Fruit fly (Drosophila melanogaster) whole organism, embryonic: ENCODE measurements around the gene bwa.
A peak's percentile ranks its signal among the peaks of the same experiment; 100 is the strongest.

Experiments used
- Ada2b ChIP-seq: fragments of 200-800 bp; sonication (Bioruptor generic); IDR thresholded peaks from 2 replicates; pipeline ENCODE4 v1.3.6; 2022; ENCODE audit warnings: missing biosample characterization, missing genetic modification characterization
- Antp ChIP-seq: fragments of 200-800 bp; sonication (Bioruptor generic); optimal IDR thresholded peaks from 3 replicates; lab custom pipeline; 2016; ENCODE audit warnings: missing biosample characterization, missing genetic modification characterization
- Asciz ChIP-seq: fragments of 200-800 bp; sonication (Bioruptor generic); optimal IDR thresholded peaks from 2 replicates; lab custom pipeline; 2017; ENCODE audit warnings: missing biosample characterization, mild to moderate bottlenecking, missing genetic modification characterization, missing genetic modification reagents
- Awh ChIP-seq: fragments of 200-800 bp; sonication (Bioruptor generic); IDR thresholded peaks from 2 replicates; pipeline ENCODE4, ENCODE4 v1.3.6; 2022; ENCODE audit warnings: missing biosample characterization, missing genetic modification characterization
- BEAF-32 ChIP-seq: fragments of 200-800 bp; sonication (Bioruptor generic); optimal IDR thresholded peaks from 3 replicates; lab custom pipeline; 2017; ENCODE audit warnings: missing biosample characterization, missing genetic modification characterization, mild to moderate bottlenecking, moderate library complexity, missing genetic modification reagents
- CG11696 ChIP-seq: fragments of 200-800 bp; sonication (Bioruptor generic); IDR thresholded peaks from 2 replicates; pipeline ENCODE4 v1.3.6; 2022; ENCODE audit warnings: missing biosample characterization, missing genetic modification characterization
- CG1603 ChIP-seq: fragments of 200-800 bp; sonication (Bioruptor generic); optimal IDR thresholded peaks from 2 replicates; lab custom pipeline; 2019; ENCODE audit warnings: missing biosample characterization, mild to moderate bottlenecking, missing genetic modification characterization, moderate library complexity
- CG16779 ChIP-seq: fragments of 200-800 bp; sonication (Bioruptor generic); IDR thresholded peaks from 2 replicates; pipeline ENCODE4 v1.3.6; 2022; ENCODE audit warnings: missing biosample characterization, missing genetic modification characterization
- CG17359 ChIP-seq: fragments of 200-800 bp; sonication (Bioruptor generic); optimal IDR thresholded peaks from 3 replicates; lab custom pipeline; 2018; ENCODE audit warnings: missing biosample characterization, mild to moderate bottlenecking, missing genetic modification characterization, moderate library complexity
- CG18764 ChIP-seq: fragments of 200-800 bp; sonication (Bioruptor generic); optimal IDR thresholded peaks from 3 replicates; lab custom pipeline; 2016; ENCODE audit warnings: missing biosample characterization, missing genetic modification characterization
- CG2678 ChIP-seq: fragments of 200-800 bp; sonication (Bioruptor generic); optimal IDR thresholded peaks from 3 replicates; lab custom pipeline; 2019; ENCODE audit warnings: missing biosample characterization, mild to moderate bottlenecking, missing genetic modification characterization, moderate library complexity
- CG2712 ChIP-seq: fragments of 200-800 bp; optimal IDR thresholded peaks from 3 replicates; lab custom pipeline; 2019; ENCODE audit warnings: missing biosample characterization, mild to moderate bottlenecking, missing genetic modification characterization, moderate library complexity
- CG30020 ChIP-seq: fragments of 200-800 bp; optimal IDR thresholded peaks from 2 replicates; lab custom pipeline; 2019; ENCODE audit warnings: missing biosample characterization, mild to moderate bottlenecking, missing genetic modification characterization, moderate library complexity
- CG31224 ChIP-seq: fragments of 200-800 bp; sonication (Bioruptor generic); IDR thresholded peaks from 2 replicates; pipeline ENCODE4 v1.3.6; 2022; ENCODE audit warnings: missing biosample characterization, missing genetic modification characterization
- CG3163 ChIP-seq: fragments of 200-800 bp; sonication (Bioruptor generic); optimal IDR thresholded peaks from 3 replicates; lab custom pipeline; 2016; ENCODE audit warnings: missing biosample characterization, missing genetic modification characterization
- CG32532 ChIP-seq: fragments of 200-800 bp; sonication (Bioruptor generic); IDR thresholded peaks from 2 replicates; pipeline ENCODE4 v1.3.6; 2022; ENCODE audit warnings: missing biosample characterization, missing genetic modification characterization
- CG34224 ChIP-seq: fragments of 200-800 bp; sonication (Bioruptor generic); IDR thresholded peaks from 3 replicates; pipeline ENCODE4 v1.3.6; 2022; ENCODE audit warnings: missing biosample characterization, missing genetic modification characterization; ENCODE audit not compliant: partially characterized antibody
- CG4820 ChIP-seq: fragments of 200-800 bp; sonication (Bioruptor generic); optimal IDR thresholded peaks from 3 replicates; lab custom pipeline; 2016; ENCODE audit warnings: missing biosample characterization, missing genetic modification characterization
- CG7556 ChIP-seq: fragments of 200-800 bp; sonication (Bioruptor generic); optimal IDR thresholded peaks from 2 replicates; lab custom pipeline; 2017; ENCODE audit warnings: missing biosample characterization, mild to moderate bottlenecking, missing genetic modification characterization
- Eip74EF ChIP-seq, 2 experiments: fragments of 200-800 bp in 1 of 2; fragments of >200 bp in 1 of 2; sonication (Bioruptor generic) in 1 of 2; optimal IDR thresholded peaks; 2 replicates each; lab custom pipeline; 2017 to 2019; ENCODE audit warnings: missing biosample characterization in 2 of 2, missing genetic modification characterization in 2 of 2, mild to moderate bottlenecking in 1 of 2, moderate library complexity in 1 of 2
- Ets65A ChIP-seq: fragments of 200-800 bp; sonication (Bioruptor generic); peaks from one replicate; lab custom pipeline; 2016; ENCODE audit warnings: missing biosample characterization, missing genetic modification characterization
- Gsc ChIP-seq: fragments of 200-800 bp; sonication (Bioruptor generic); IDR thresholded peaks from 2 replicates; pipeline ENCODE4 v1.3.6; 2022; ENCODE audit warnings: missing biosample characterization, missing genetic modification characterization
- HLHmδ ChIP-seq: fragments of 200-800 bp; sonication (Bioruptor generic); optimal IDR thresholded peaks from 2 replicates; lab custom pipeline; 2018; ENCODE audit warnings: missing biosample characterization, mild to moderate bottlenecking, missing genetic modification characterization, moderate library complexity
- Max ChIP-seq: fragments of 200-800 bp; sonication (Bioruptor generic); optimal IDR thresholded peaks from 2 replicates; lab custom pipeline; 2016; ENCODE audit warnings: missing biosample characterization, mild to moderate bottlenecking, missing genetic modification characterization
- Oli ChIP-seq: fragments of 200-800 bp; sonication (Bioruptor generic); optimal IDR thresholded peaks from 2 replicates; lab custom pipeline; 2018; ENCODE audit warnings: missing biosample characterization, mild to moderate bottlenecking, missing genetic modification characterization, moderate library complexity
- Ravus ChIP-seq: fragments of 200-800 bp; sonication (Bioruptor generic); IDR thresholded peaks from 2 replicates; pipeline ENCODE4 v1.3.6; 2022; ENCODE audit warnings: missing biosample characterization, missing genetic modification characterization
- Sox100B ChIP-seq: fragments of 200-800 bp; sonication (Bioruptor generic); optimal IDR thresholded peaks from 3 replicates; lab custom pipeline; 2018; ENCODE audit warnings: missing biosample characterization, mild to moderate bottlenecking, missing genetic modification characterization
- Usf ChIP-seq: fragments of 200-800 bp; sonication (Bioruptor generic); optimal IDR thresholded peaks from 2 replicates; lab custom pipeline; 2017; ENCODE audit warnings: missing genotype, missing biosample characterization, missing genetic modification characterization
- ab ChIP-seq: fragments of 200-800 bp; sonication (Bioruptor generic); optimal IDR thresholded peaks from 2 replicates; lab custom pipeline; 2016; ENCODE audit warnings: missing biosample characterization, missing genetic modification characterization
- bowl ChIP-seq: fragments of 200-800 bp; sonication (Bioruptor generic); IDR thresholded peaks from 2 replicates; pipeline ENCODE4 v1.3.6; 2022; ENCODE audit warnings: missing biosample characterization, missing genetic modification characterization
- btn ChIP-seq: fragments of 200-800 bp; sonication (Bioruptor generic); optimal IDR thresholded peaks from 2 replicates; lab custom pipeline; 2016; ENCODE audit warnings: missing biosample characterization, missing genetic modification characterization
- cad ChIP-seq: fragments of >200 bp; optimal IDR thresholded peaks from 2 replicates; lab custom pipeline; 2017; ENCODE audit warnings: missing biosample characterization, missing genetic modification characterization
- chinmo ChIP-seq: fragments of 200-800 bp; sonication (Bioruptor generic); IDR thresholded peaks from 4 replicates; pipeline ENCODE4 v1.3.6; 2022; ENCODE audit warnings: missing biosample characterization, missing genetic modification characterization; ENCODE audit not compliant: partially characterized antibody
- chn ChIP-seq: fragments of 200-800 bp; sonication (Bioruptor generic); optimal IDR thresholded peaks from 2 replicates; lab custom pipeline; 2016; ENCODE audit warnings: missing biosample characterization, missing genetic modification characterization
- croc ChIP-seq: fragments of 200-800 bp; sonication (Bioruptor generic); conservative IDR thresholded peaks from 3 replicates; pipeline ENCODE4 v1.3.6; 2022; ENCODE audit warnings: missing biosample characterization, missing genetic modification characterization
- dati ChIP-seq: fragments of 200-800 bp; sonication (Bioruptor generic); IDR thresholded peaks from 2 replicates; pipeline ENCODE4 v1.3.6; 2022; ENCODE audit warnings: missing biosample characterization, missing genetic modification characterization
- dm ChIP-seq: fragments of 200-800 bp; sonication (Bioruptor generic); optimal IDR thresholded peaks from 3 replicates; lab custom pipeline; 2016; ENCODE audit warnings: missing biosample characterization, missing genetic modification characterization
- ewg ChIP-seq: fragments of 200-800 bp; sonication (Bioruptor generic); optimal IDR thresholded peaks from 3 replicates; lab custom pipeline; 2017; ENCODE audit warnings: mild to moderate bottlenecking, missing biosample characterization, missing genetic modification reagents, missing genetic modification characterization
- fd96Cb ChIP-seq: fragments of 200-800 bp; sonication (Bioruptor generic); optimal IDR thresholded peaks from 2 replicates; lab custom pipeline; 2018; ENCODE audit warnings: missing biosample characterization, mild to moderate bottlenecking, missing genetic modification characterization, moderate library complexity
- h ChIP-seq: fragments of >200 bp; optimal IDR thresholded peaks from 2 replicates; lab custom pipeline; 2017
- her ChIP-seq: fragments of 200-800 bp; sonication (Bioruptor generic); optimal IDR thresholded peaks from 2 replicates; lab custom pipeline; 2016; ENCODE audit warnings: missing biosample characterization, missing genetic modification characterization
- mam ChIP-seq: fragments of 200-800 bp; sonication (Bioruptor generic); optimal IDR thresholded peaks from 3 replicates; lab custom pipeline; 2016; ENCODE audit warnings: missing biosample characterization, missing genetic modification characterization
- mirr ChIP-seq: fragments of 200-800 bp; sonication (Bioruptor generic); optimal IDR thresholded peaks from 3 replicates; lab custom pipeline; 2018; ENCODE audit warnings: missing biosample characterization, mild to moderate bottlenecking, missing genetic modification characterization
- org-1 ChIP-seq: fragments of 200-800 bp; sonication (Bioruptor generic); optimal IDR thresholded peaks from 2 replicates; lab custom pipeline; 2017; ENCODE audit warnings: missing biosample characterization, missing genetic modification characterization
- otp ChIP-seq: fragments of 200-800 bp; sonication (Bioruptor generic); IDR thresholded peaks from 3 replicates; pipeline ENCODE4, ENCODE4 v1.3.6; 2022; ENCODE audit warnings: missing biosample characterization, missing genetic modification characterization
- sug ChIP-seq: fragments of 200-800 bp; optimal IDR thresholded peaks from 2 replicates; lab custom pipeline; 2019; ENCODE audit warnings: missing biosample characterization, mild to moderate bottlenecking, missing genetic modification characterization, moderate library complexity
- unpg ChIP-seq: fragments of 200-800 bp; sonication (Bioruptor generic); optimal IDR thresholded peaks from 3 replicates; lab custom pipeline; 2018; ENCODE audit warnings: missing biosample characterization, mild to moderate bottlenecking, missing genetic modification characterization, moderate library complexity
- vfl ChIP-seq: fragments of 200-800 bp; sonication (Bioruptor generic); optimal IDR thresholded peaks from 2 replicates; lab custom pipeline; 2016; ENCODE audit warnings: missing biosample characterization, missing genetic modification characterization
- vnd ChIP-seq: fragments of 200-800 bp; sonication (Bioruptor generic); IDR thresholded peaks from 3 replicates; pipeline ENCODE4 v1.3.6; 2022; ENCODE audit warnings: missing biosample characterization, missing genetic modification characterization; ENCODE audit not compliant: partially characterized antibody

The bwa gene

dm6 chr2L:20086295-20087096, 20.3 kb downstream of the bwa start (continued):
- no peak for TF ChIP-seq cad
- TF ChIP-seq fd96Cb (tag; lab: Kevin White, UChicago), result peak; percentile 80
- peak; percentile 82 for TF ChIP-seq croc (GFP tag; lab: Robert Waterston, UW)
- peak; percentile 79 for TF ChIP-seq HLHmδ (GFP tag; lab: Kevin White, UChicago)
- peak; percentile 36 for TF ChIP-seq Usf (GFP tag; lab: Kevin White, UChicago)
- peak; percentile 71 for TF ChIP-seq ewg (GFP tag; lab: Kevin White, UChicago)
- peak; percentile 85 for TF ChIP-seq Antp
- peak; percentile 91 for TF ChIP-seq Ets65A (GFP tag; lab: Kevin White, UChicago)
- TF ChIP-seq Ravus (GFP tag; lab: Robert Waterston, UW), result peak; percentile 25
- TF ChIP-seq Gsc (GFP tag; lab: Robert Waterston, UW), result peak; percentile 66; the same call in 1 of the 2 replicates
- TF ChIP-seq Asciz, result peak; percentile 90
- TF ChIP-seq CG7556 (GFP tag; lab: Kevin White, UChicago), result peak; percentile 86
- TF ChIP-seq Ada2b (GFP tag; lab: Robert Waterston, UW), result peak; percentile 78
- TF ChIP-seq Awh (GFP tag; lab: Robert Waterston, UW), result peak; percentile 90
- TF ChIP-seq CG2712 (tag; lab: Kevin White, UChicago), result peak; percentile 84
- TF ChIP-seq CG31224 (GFP tag; lab: Robert Waterston, UW), result peak; percentile 18
- peak; percentile 73 for TF ChIP-seq Max (GFP tag; lab: Kevin White, UChicago)
- TF ChIP-seq CG4820 (GFP tag; lab: Kevin White, UChicago), result peak; percentile 78
- TF ChIP-seq CG3163 (GFP tag; lab: Kevin White, UChicago), result peak; percentile 54
- TF ChIP-seq CG2678 (tag; lab: Kevin White, UChicago), result peak; percentile 87
- peak; percentile 59 for TF ChIP-seq CG1603 (tag; lab: Kevin White, UChicago)
- TF ChIP-seq ab (GFP tag; lab: Kevin White, UChicago), result no peak
- TF ChIP-seq CG17359 (tag; lab: Kevin White, UChicago), result peak; percentile 93
- no peak for TF ChIP-seq CG30020
- peak; percentile 76 for TF ChIP-seq CG18764 (GFP tag; lab: Kevin White, UChicago)
- peak; percentile 89 for TF ChIP-seq unpg (GFP tag; lab: Kevin White, UChicago)
- TF ChIP-seq vnd, result peak; percentile 48; the same call in 2 of the 3 replicates
- TF ChIP-seq BEAF-32 (GFP tag; lab: Kevin White, UChicago), result no peak
- peak; percentile 83 for TF ChIP-seq dati (GFP tag; lab: Robert Waterston, UW)
- TF ChIP-seq CG16779 (GFP tag; lab: Robert Waterston, UW), result 0 out of 2 replicates have a peak, but pooled peaks have one; percentile 44
- peak; percentile 81 for TF ChIP-seq Oli (tag; lab: Kevin White, UChicago)
- peak; percentile 63 for TF ChIP-seq mam (GFP tag; lab: Kevin White, UChicago)
- TF ChIP-seq Eip74EF (GFP tag; optimal IDR thresholded peaks at IDR 0.05; lab: Kevin White, UChicago), result peak in 1 of 2 experiments; percentile 91
- TF ChIP-seq Sox100B (GFP tag; lab: Kevin White, UChicago), result peak; percentile 88
- TF ChIP-seq CG34224, result peak; percentile 16; the same call in 1 of the 3 replicates
- peak; percentile 11 for TF ChIP-seq vfl (GFP tag; lab: Kevin White, UChicago)
- TF ChIP-seq bowl (GFP tag; lab: Robert Waterston, UW), result peak; percentile 62
- TF ChIP-seq sug (tag; lab: Kevin White, UChicago), result peak; percentile 91
- peak; percentile 78 for TF ChIP-seq dm (GFP tag; lab: Kevin White, UChicago)
- peak; percentile 67 for TF ChIP-seq btn (GFP tag; lab: Kevin White, UChicago)
- TF ChIP-seq chn (GFP tag; lab: Kevin White, UChicago), result peak; percentile 71
- TF ChIP-seq CG32532 (GFP tag; lab: Robert Waterston, UW), result peak; percentile 73
- TF ChIP-seq h (lab: Kevin White, UChicago), result no peak
- peak; percentile 77 for TF ChIP-seq her
- peak; percentile 73 for TF ChIP-seq mirr (GFP tag; lab: Kevin White, UChicago)
- peak; percentile 91; the same call in 3 of the 4 replicates for TF ChIP-seq chinmo (GFP tag; lab: Robert Waterston, UW)
- TF ChIP-seq CG11696, result peak; percentile 82
- TF ChIP-seq otp (GFP tag; lab: Robert Waterston, UW), result peak; percentile 92
- peak; percentile 78 for TF ChIP-seq org-1 (GFP tag; lab: Kevin White, UChicago)
